Worm (Caenorhabditis elegans): ENCODE results near the gene T26A8.4.

- TF ChIP-seq hsf-1 (GFP tag; IDR thresholded peaks at IDR 0.05) (no peak), nfya-1 (tag; optimal IDR thresholded peaks at IDR 0.05; ENCODE audit: borderline replicate concordance, insufficient read depth) (no peak), ztf-25 (GFP tag; IDR thresholded peaks at IDR 0.05) (no peak), snpc-4 (GFP tag; optimal IDR thresholded peaks at IDR 0.05) (no peak), snpc-4 (tag; optimal IDR thresholded peaks at IDR 0.05) (no peak), hmg-20 (GFP tag; IDR thresholded peaks at IDR 0.05) (no peak), lsy-27 (tag; optimal IDR thresholded peaks at IDR 0.05; ENCODE audit: borderline replicate concordance, insufficient read depth) (no peak), ccch-3 (GFP tag; optimal IDR thresholded peaks at IDR 0.05) (no peak), F39B2.1 (GFP tag; IDR thresholded peaks at IDR 0.05) (no peak), snpc-1.1 (tag; optimal IDR thresholded peaks at IDR 0.05; ENCODE audit: insufficient read depth) (no peak), ztf-6 (GFP tag; IDR thresholded peaks at IDR 0.05) (no peak), nfya-2 (GFP tag; IDR thresholded peaks at IDR 0.05) (no peak), unc-62 (GFP tag; optimal IDR thresholded peaks at IDR 0.05) (peak; percentile 54), mxl-1 (tag; optimal IDR thresholded peaks at IDR 0.05) (no peak)
These were observed 52.3 kb downstream of the T26A8.4 start for ce11 chrIV:8380266-8380850.
